Worm (Caenorhabditis elegans): Measurements from ENCODE around the gene M163.7.

M163.7 gene

ce11 chrX:14502116-14502587 is 37.5 kb downstream of the M163.7 start (continued):
- no peak for TF ChIP-seq ceh-90 (tag; optimal IDR thresholded peaks at IDR 0.05)
- TF ChIP-seq nhr-85 (tag), result peak; percentile 98
- TF ChIP-seq unc-30 (tag; optimal IDR thresholded peaks at IDR 0.05), result no peak
- peak; percentile 71 for TF ChIP-seq snu-23 (GFP tag; optimal IDR thresholded peaks at IDR 0.05)
- TF ChIP-seq tlp-1 (tag; optimal IDR thresholded peaks at IDR 0.05), result peak; percentile 80
- no peak for TF ChIP-seq swsn-7 (tag; optimal IDR thresholded peaks at IDR 0.05)
- peak; percentile 69 for TF ChIP-seq irx-1 (tag; optimal IDR thresholded peaks at IDR 0.05)
- no peak for TF ChIP-seq ets-5 (GFP tag; IDR thresholded peaks at IDR 0.05)
- no peak for TF ChIP-seq unc-62 (GFP tag; optimal IDR thresholded peaks at IDR 0.05)
- TF ChIP-seq lin-15B (tag; optimal IDR thresholded peaks at IDR 0.05), result no peak
- TF ChIP-seq efl-3 (GFP tag; optimal IDR thresholded peaks at IDR 0.05), result no peak
- TF ChIP-seq F16B12.6 (tag; optimal IDR thresholded peaks at IDR 0.05), result no peak
- no peak for TF ChIP-seq vab-15 (tag; optimal IDR thresholded peaks at IDR 0.05)
- TF ChIP-seq pqm-1 (tag; optimal IDR thresholded peaks at IDR 0.05), result peak; percentile 28
- no peak for TF ChIP-seq C34B4.2 (tag; optimal IDR thresholded peaks at IDR 0.05)
- no peak for TF ChIP-seq alr-1 (tag; optimal IDR thresholded peaks at IDR 0.05; ENCODE audit: borderline replicate concordance)
- TF ChIP-seq blmp-1 (tag; optimal IDR thresholded peaks at IDR 0.05), result peak; percentile 60
- peak; percentile 63 for TF ChIP-seq nhr-47 (tag; optimal IDR thresholded peaks at IDR 0.05)
- no peak for TF ChIP-seq nhr-11 (tag; optimal IDR thresholded peaks at IDR 0.05)
- no peak for TF ChIP-seq Y116A8C.19 (tag; optimal IDR thresholded peaks at IDR 0.05; ENCODE audit: borderline replicate concordance)
- TF ChIP-seq skn-1 (tag; optimal IDR thresholded peaks at IDR 0.05), result no peak
- no peak for TF ChIP-seq egl-13 (tag; optimal IDR thresholded peaks at IDR 0.05)
- peak in 2 of 3 experiments; percentile 8 to 14 for TF ChIP-seq dpl-1 (GFP tag; optimal IDR thresholded peaks at IDR 0.05)
- TF ChIP-seq grh-1 (GFP tag; IDR thresholded peaks at IDR 0.05), result peak; percentile 71
- peak; percentile 19 for TF ChIP-seq ceh-63 (GFP tag; optimal IDR thresholded peaks at IDR 0.05)
- peak; percentile 36 for TF ChIP-seq unc-130 (tag; optimal IDR thresholded peaks at IDR 0.05)
- no peak for TF ChIP-seq unc-98 (GFP tag; IDR thresholded peaks at IDR 0.05)
- TF ChIP-seq xbp-1 (tag; optimal IDR thresholded peaks at IDR 0.05), result no peak
- peak; percentile 74 for TF ChIP-seq nhr-19 (GFP tag; conservative IDR thresholded peaks at IDR 0.05)
- TF ChIP-seq nhr-90 (tag; optimal IDR thresholded peaks at IDR 0.05; ENCODE audit: poor library complexity), result peak; percentile 86
- no peak for TF ChIP-seq zip-4 (GFP tag; optimal IDR thresholded peaks at IDR 0.05)
- TF ChIP-seq nhr-20 (tag; optimal IDR thresholded peaks at IDR 0.05), result peak; percentile 92
- peak in 1 of 2 experiments; percentile 83 for TF ChIP-seq lin-35 (GFP tag; optimal IDR thresholded peaks at IDR 0.05)
- TF ChIP-seq dsc-1 (tag; optimal IDR thresholded peaks at IDR 0.05), result no peak
- no peak for TF ChIP-seq fkh-4 (tag; optimal IDR thresholded peaks at IDR 0.05; ENCODE audit: borderline replicate concordance)
- no peak for TF ChIP-seq unc-86 (tag; optimal IDR thresholded peaks at IDR 0.05)
- TF ChIP-seq ceh-82 (tag; optimal IDR thresholded peaks at IDR 0.05), result no peak
- TF ChIP-seq ztf-11 (tag; optimal IDR thresholded peaks at IDR 0.05), result no peak
- TF ChIP-seq jun-1 (tag; optimal IDR thresholded peaks at IDR 0.05), result peak; percentile 28
- no peak for TF ChIP-seq aly-2 (tag; optimal IDR thresholded peaks at IDR 0.05)
- no peak for TF ChIP-seq ceh-8 (GFP tag; optimal IDR thresholded peaks at IDR 0.05)
- TF ChIP-seq isw-1 (GFP tag; IDR thresholded peaks at IDR 0.05), result no peak
- TF ChIP-seq mep-1 (tag; optimal IDR thresholded peaks at IDR 0.05), result peak; percentile 56
- no peak for TF ChIP-seq egl-27 (tag; optimal IDR thresholded peaks at IDR 0.05)

- peak; percentile 47 for TF ChIP-seq lin-14 (GFP tag; optimal IDR thresholded peaks at IDR 0.05)
- TF ChIP-seq ceh-88 (GFP tag; IDR thresholded peaks at IDR 0.05), result no peak
- TF ChIP-seq mdl-1 (tag; optimal IDR thresholded peaks at IDR 0.05), result no peak
- no peak for TF ChIP-seq F16B12.6 (tag; optimal IDR thresholded peaks at IDR 0.05)
- TF ChIP-seq ceh-8 (GFP tag; optimal IDR thresholded peaks at IDR 0.05), result no peak
- TF ChIP-seq rnt-1 (tag; optimal IDR thresholded peaks at IDR 0.05), result peak; percentile 28
- TF ChIP-seq C04F5.9 (tag; optimal IDR thresholded peaks at IDR 0.05), result no peak
- no peak for TF ChIP-seq ztf-4 (tag; optimal IDR thresholded peaks at IDR 0.05)
- no peak for TF ChIP-seq nhr-20 (tag; optimal IDR thresholded peaks at IDR 0.05)
- no peak for TF ChIP-seq fkh-10 (GFP tag; optimal IDR thresholded peaks at IDR 0.05)
- TF ChIP-seq sptf-1 (tag; optimal IDR thresholded peaks at IDR 0.05), result no peak
- peak; percentile 40 for TF ChIP-seq blmp-1 (tag; optimal IDR thresholded peaks at IDR 0.05)
- TF ChIP-seq vab-15 (tag; optimal IDR thresholded peaks at IDR 0.05), result no peak
- no peak for TF ChIP-seq tlp-1 (tag; optimal IDR thresholded peaks at IDR 0.05)
- no peak for TF ChIP-seq isw-1 (GFP tag; IDR thresholded peaks at IDR 0.05)
- no peak for TF ChIP-seq sup-37 (GFP tag; optimal IDR thresholded peaks at IDR 0.05)
- TF ChIP-seq xbp-1 (tag; optimal IDR thresholded peaks at IDR 0.05), result no peak
- no peak for TF ChIP-seq grh-1 (GFP tag; IDR thresholded peaks at IDR 0.05)
- no peak for TF ChIP-seq egl-13 (tag; optimal IDR thresholded peaks at IDR 0.05)
- no peak for TF ChIP-seq mep-1 (tag; optimal IDR thresholded peaks at IDR 0.05)
- TF ChIP-seq pqm-1 (tag; optimal IDR thresholded peaks at IDR 0.05), result no peak
These were observed 38.7 kb downstream of the M163.7 start for ce11 chrX:14503282-14503681.
